Fruit fly (Drosophila melanogaster): ENCODE data around the gene CG12111.

Gene CG12111

DNA sequence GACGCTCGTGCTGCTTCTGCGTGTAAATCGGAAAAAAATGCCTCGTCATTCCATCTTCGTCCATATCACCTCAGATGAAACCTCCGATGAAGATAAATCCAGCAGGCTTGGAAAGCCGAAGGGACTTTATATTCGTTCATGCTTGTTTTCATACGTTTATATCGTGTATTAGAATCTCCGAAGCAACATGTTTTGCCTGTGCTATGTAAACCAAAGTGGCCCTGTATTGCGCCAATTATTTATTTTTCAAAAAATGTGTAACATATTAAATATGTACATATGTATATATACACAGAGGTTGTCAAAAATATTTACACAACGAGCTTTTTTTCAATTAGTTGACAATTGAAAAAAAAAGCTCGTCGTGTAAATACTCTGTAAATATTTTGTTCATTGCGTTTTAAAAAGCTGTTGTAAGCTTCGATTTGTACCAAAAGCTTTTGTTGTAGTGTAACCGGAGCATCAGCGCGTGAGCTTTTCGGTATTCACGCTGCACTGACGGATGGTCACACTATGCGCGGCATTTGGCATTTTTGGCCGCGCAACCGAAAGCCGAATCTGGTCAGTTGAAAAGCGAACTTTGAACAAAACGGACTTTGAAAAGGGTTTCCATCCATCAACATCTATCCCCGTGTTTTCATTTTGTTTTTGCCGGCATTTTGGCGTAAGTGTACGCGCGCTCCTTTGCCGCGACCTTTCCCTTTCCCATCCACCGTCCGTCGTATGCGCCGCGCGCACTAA lies 3.2 kb upstream of the CG12111 start, which contains the start of gene CG12065 (continued):
- TF ChIP-seq MESR4 (GFP tag; optimal IDR thresholded peaks at IDR 0.05) (peak; percentile 20), run (tag; optimal IDR thresholded peaks at IDR 0.05) (peak; percentile 51), ato (GFP tag; IDR thresholded peaks at IDR 0.05; ENCODE audit: partially characterized antibody) (peak; percentile 63), abd-A (tag; optimal IDR thresholded peaks at IDR 0.05) (peak; percentile 11), CG7556 (GFP tag; optimal IDR thresholded peaks at IDR 0.05) (peak; percentile 41), HLH54F (GFP tag; optimal IDR thresholded peaks at IDR 0.05) (no peak), btn (GFP tag; optimal IDR thresholded peaks at IDR 0.05) (no peak), CG14667 (GFP tag; IDR thresholded peaks at IDR 0.05) (no peak), Six4 (GFP tag; optimal IDR thresholded peaks at IDR 0.05) (no peak), B-H1 (GFP tag; IDR thresholded peaks at IDR 0.05) (no peak), Hmr (GFP tag; optimal IDR thresholded peaks at IDR 0.05) (peak; percentile 64), sima (GFP tag; optimal IDR thresholded peaks at IDR 0.05) (no peak), CG8388 (GFP tag; optimal IDR thresholded peaks at IDR 0.05) (peak; percentile 54), eve (GFP tag; optimal IDR thresholded peaks at IDR 0.05) (no peak), Nf-YC (tag; optimal IDR thresholded peaks at IDR 0.05) (peak; percentile 67), gce (GFP tag; IDR thresholded peaks at IDR 0.05) (0 out of 3 replicates have a peak, but pooled peaks have one; percentile 12), CG11504 (tag; optimal IDR thresholded peaks at IDR 0.05) (peak; percentile 84), CG4360 (GFP tag; IDR thresholded peaks at IDR 0.05) (no peak), unc-4 (GFP tag; IDR thresholded peaks at IDR 0.05; ENCODE audit: partially characterized antibody) (0 out of 2 replicates have a peak, but pooled peaks have one; percentile 28), Ssrp (tag; optimal IDR thresholded peaks at IDR 0.05) (no peak), CG14050 (GFP tag; IDR thresholded peaks at IDR 0.05) (no peak), CG17361 (GFP tag; IDR thresholded peaks at IDR 0.05) (peak; percentile 37; the same call in 1 of the 3 replicates), onecut (GFP tag; IDR thresholded peaks at IDR 0.05) (no peak), seq (GFP tag; IDR thresholded peaks at IDR 0.05) (peak; percentile 15; the same call in 1 of the 2 replicates), slou (GFP tag; optimal IDR thresholded peaks at IDR 0.05) (no peak), CG12299 (tag; optimal IDR thresholded peaks at IDR 0.05) (peak; percentile 82), CG1024 (GFP tag; IDR thresholded peaks at IDR 0.05) (no peak), cg (GFP tag; optimal IDR thresholded peaks at IDR 0.05) (no peak), Opbp (GFP tag; IDR thresholded peaks at IDR 0.05; ENCODE audit: partially characterized antibody) (peak; percentile 67; the same call in 1 of the 3 replicates), CG13624 (GFP tag; optimal IDR thresholded peaks at IDR 0.05) (no peak), CG2889 (GFP tag; IDR thresholded peaks at IDR 0.05) (no peak), nerfin-1 (tag; optimal IDR thresholded peaks at IDR 0.05) (peak; percentile 80), chm (GFP tag; IDR thresholded peaks at IDR 0.05) (peak; percentile 60; the same call in 1 of the 2 replicates), sd (tag; optimal IDR thresholded peaks at IDR 0.05) (peak; percentile 74), CG9817 (tag; optimal IDR thresholded peaks at IDR 0.05) (peak; percentile 41), dm (GFP tag; optimal IDR thresholded peaks at IDR 0.05) (no peak), BtbVII (GFP tag; optimal IDR thresholded peaks at IDR 0.05) (no peak), CG2875 (GFP tag; optimal IDR thresholded peaks at IDR 0.05) (peak; percentile 53), CG10321 (GFP tag; IDR thresholded peaks at IDR 0.05) (no peak), Stat92E (GFP tag; optimal IDR thresholded peaks at IDR 0.05) (peak in 1 of 3 experiments; percentile 35), CG6254 (GFP tag; optimal IDR thresholded peaks at IDR 0.05) (peak; percentile 71), E2f1 (GFP tag; IDR thresholded peaks at IDR 0.05) (no peak), CG2129 (GFP tag; IDR thresholded peaks at IDR 0.05; ENCODE audit: partially characterized antibody) (no peak), CG6854 (GFP tag; optimal IDR thresholded peaks at IDR 0.05) (no peak), Scr (GFP tag; IDR thresholded peaks at IDR 0.05; ENCODE audit: partially characterized antibody) (peak; percentile 25; the same call in 1 of the 2 replicates), bsh (GFP tag; optimal IDR thresholded peaks at IDR 0.05) (peak in 1 of 2 experiments; percentile 84), CG18262 (tag; optimal IDR thresholded peaks at IDR 0.05) (peak; percentile 7), Ravus (GFP tag; IDR thresholded peaks at IDR 0.05) (no peak)

Measured in whole organism, embryonic.